3 fruit fly cellular contexts compared by ENCODE assay signal in the genomic region with DNA sequence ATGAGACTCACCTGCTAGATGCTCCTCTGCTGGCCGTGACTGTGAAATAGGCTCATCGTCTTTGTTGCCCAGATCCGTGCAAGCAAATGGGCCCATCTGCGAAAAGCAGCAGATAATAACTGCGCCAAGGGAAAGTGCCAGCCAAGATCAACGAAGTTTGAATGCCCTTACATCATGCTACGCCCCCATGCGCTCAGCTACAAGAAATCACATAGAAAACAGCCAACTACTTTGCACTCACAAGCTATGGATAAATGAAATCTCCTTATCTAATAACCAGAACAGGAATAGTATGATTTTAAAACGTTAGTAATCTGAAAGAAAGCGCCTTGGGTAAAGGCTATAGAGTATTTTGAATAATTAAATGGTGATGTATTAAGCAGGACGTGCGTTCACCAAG.
TF ChIP-seq lines count a peak whose summit lies in the region.

No protein-coding gene starts in this region.

- TF ChIP-seq CTCF in whole organism, embryonic (GFP tag; optimal IDR thresholded peaks at IDR 0.05; lab: Kevin White, UChicago), result no peak

TF ChIP-seq in whole organism, embryonic, 481 proteins besides CTCF, POLR2A, EP300 and RAD21:
- TF ChIP-seq zf30C (GFP tag; optimal IDR thresholded peaks at IDR 0.05; lab: Kevin White, UChicago) (no peak), run (tag; optimal IDR thresholded peaks at IDR 0.05; lab: Kevin White, UChicago) (no peak), Xrp1 (GFP tag; IDR thresholded peaks at IDR 0.05; lab: Robert Waterston, UW) (no peak), Fer1 (GFP tag; optimal IDR thresholded peaks at IDR 0.05; lab: Kevin White, UChicago) (no peak), dmrt99B (tag; optimal IDR thresholded peaks at IDR 0.05; lab: Kevin White, UChicago) (no peak), CG12071 (GFP tag; optimal IDR thresholded peaks at IDR 0.05; lab: Kevin White, UChicago) (no peak), slou (GFP tag; optimal IDR thresholded peaks at IDR 0.05; lab: Kevin White, UChicago) (no peak), slbo (GFP tag; IDR thresholded peaks at IDR 0.05; lab: Robert Waterston, UW) (0 out of 2 replicates have a peak, but pooled peaks have one; percentile 5), D19A (tag; optimal IDR thresholded peaks at IDR 0.05; lab: Kevin White, UChicago) (peak; percentile 79), D (optimal IDR thresholded peaks at IDR 0.05; lab: Kevin White, UChicago) (no peak), D (GFP tag; optimal IDR thresholded peaks at IDR 0.05; lab: Kevin White, UChicago) (no peak), bsh (GFP tag; optimal IDR thresholded peaks at IDR 0.05; lab: Kevin White, UChicago) (no peak), toy (GFP tag; IDR thresholded peaks at IDR 0.05; lab: Robert Waterston, UW) (no peak), tll (GFP tag; optimal IDR thresholded peaks at IDR 0.05; lab: Kevin White, UChicago) (no peak), emc (GFP tag; optimal IDR thresholded peaks at IDR 0.05; lab: Kevin White, UChicago) (peak; percentile 5), Hand (GFP tag; optimal IDR thresholded peaks at IDR 0.05; lab: Kevin White, UChicago) (no peak), ind (GFP tag; optimal IDR thresholded peaks at IDR 0.05; lab: Kevin White, UChicago) (no peak), unc-4 (GFP tag; IDR thresholded peaks at IDR 0.05; lab: Robert Waterston, UW; ENCODE audit: partially characterized antibody) (no peak), Ets65A (GFP tag; lab: Kevin White, UChicago) (peak; percentile 83), CG5180 (GFP tag; optimal IDR thresholded peaks at IDR 0.05; lab: Kevin White, UChicago) (no peak), amos (GFP tag; IDR thresholded peaks at IDR 0.05; lab: Robert Waterston, UW; ENCODE audit: partially characterized antibody) (no peak), Med (GFP tag; lab: Kevin White, UChicago) (no peak)

TF ChIP-seq in whole organism, prepupa, 60 proteins besides CTCF, POLR2A, EP300 and RAD21 (continues in another document):
- TF ChIP-seq CG7368 (GFP tag; optimal IDR thresholded peaks at IDR 0.05; lab: Kevin White, UChicago), result no peak
- TF ChIP-seq Hr4 (GFP tag; optimal IDR thresholded peaks at IDR 0.05; lab: Kevin White, UChicago), result no peak
- no peak for TF ChIP-seq dac (GFP tag; optimal IDR thresholded peaks at IDR 0.05; lab: Kevin White, UChicago)
- TF ChIP-seq Lpt (GFP tag; optimal IDR thresholded peaks at IDR 0.05; lab: Kevin White, UChicago), result no peak
- peak; percentile 36 for TF ChIP-seq CG6792 (GFP tag; optimal IDR thresholded peaks at IDR 0.05; lab: Kevin White, UChicago)
- TF ChIP-seq Sox102F (GFP tag; optimal IDR thresholded peaks at IDR 0.05; lab: Kevin White, UChicago), result no peak
- no peak for TF ChIP-seq OdsH (GFP tag; optimal IDR thresholded peaks at IDR 0.05; lab: Kevin White, UChicago)
- TF ChIP-seq Hr39 (GFP tag; optimal IDR thresholded peaks at IDR 0.05; lab: Kevin White, UChicago), result peak; percentile 29
- TF ChIP-seq fd85E (GFP tag; optimal IDR thresholded peaks at IDR 0.05; lab: Kevin White, UChicago), result no peak
- TF ChIP-seq Sox14 (GFP tag; optimal IDR thresholded peaks at IDR 0.05; lab: Kevin White, UChicago), result peak; percentile 37
- TF ChIP-seq Gug (GFP tag; IDR thresholded peaks at IDR 0.05; lab: Robert Waterston, UW), result no peak
- no peak for TF ChIP-seq fkh (GFP tag; optimal IDR thresholded peaks at IDR 0.05; lab: Kevin White, UChicago)
- no peak for TF ChIP-seq CG15336 (GFP tag; IDR thresholded peaks at IDR 0.05; lab: Robert Waterston, UW)
- TF ChIP-seq CG16779 (tag; optimal IDR thresholded peaks at IDR 0.05; lab: Kevin White, UChicago), result no peak
- TF ChIP-seq svp (GFP tag; lab: Kevin White, UChicago), result peak; percentile 49
- peak; percentile 2 for TF ChIP-seq achi (GFP tag; optimal IDR thresholded peaks at IDR 0.05; lab: Kevin White, UChicago)
- TF ChIP-seq CG4318 (GFP tag; optimal IDR thresholded peaks at IDR 0.05; lab: Kevin White, UChicago), result no peak
- no peak for TF ChIP-seq Smox (GFP tag; optimal IDR thresholded peaks at IDR 0.05; lab: Kevin White, UChicago)
- no peak for TF ChIP-seq Met (GFP tag; optimal IDR thresholded peaks at IDR 0.05; lab: Kevin White, UChicago)
- TF ChIP-seq Hr38 (GFP tag; optimal IDR thresholded peaks at IDR 0.05; lab: Kevin White, UChicago), result no peak
- peak; percentile 18 for TF ChIP-seq CG8319 (GFP tag; optimal IDR thresholded peaks at IDR 0.05; lab: Kevin White, UChicago)
- no peak for TF ChIP-seq vri (GFP tag; optimal IDR thresholded peaks at IDR 0.05; lab: Kevin White, UChicago)
- no peak for TF ChIP-seq pdm3 (GFP tag; optimal IDR thresholded peaks at IDR 0.05; lab: Kevin White, UChicago)
- TF ChIP-seq lz (GFP tag; optimal IDR thresholded peaks at IDR 0.05; lab: Kevin White, UChicago), result peak; percentile 47
- no peak for TF ChIP-seq CG3032 (tag; optimal IDR thresholded peaks at IDR 0.05; lab: Kevin White, UChicago)
- 0 out of 3 replicates have a peak, but pooled peaks have one; percentile 16 for TF ChIP-seq eg (GFP tag; IDR thresholded peaks at IDR 0.05; lab: Robert Waterston, UW)
- TF ChIP-seq CG9139 (GFP tag; optimal IDR thresholded peaks at IDR 0.05; lab: Kevin White, UChicago), result no peak
- TF ChIP-seq CG31627 (GFP tag; optimal IDR thresholded peaks at IDR 0.05; lab: Kevin White, UChicago), result peak; percentile 16
- peak; percentile 48 for TF ChIP-seq topi (GFP tag; optimal IDR thresholded peaks at IDR 0.05; lab: Kevin White, UChicago)
- TF ChIP-seq Eip78C (GFP tag; lab: Kevin White, UChicago), result peak; percentile 85
- TF ChIP-seq Eip93F (GFP tag; optimal IDR thresholded peaks at IDR 0.05; lab: Kevin White, UChicago), result no peak
- TF ChIP-seq CG10669 (GFP tag; optimal IDR thresholded peaks at IDR 0.05; lab: Kevin White, UChicago), result peak; percentile 37
- TF ChIP-seq Ets96B (tag; optimal IDR thresholded peaks at IDR 0.05; lab: Kevin White, UChicago), result peak; percentile 16
- no peak for TF ChIP-seq CG8632 (GFP tag; optimal IDR thresholded peaks at IDR 0.05; lab: Kevin White, UChicago)
- no peak for TF ChIP-seq CG6854 (GFP tag; optimal IDR thresholded peaks at IDR 0.05; lab: Kevin White, UChicago)
- TF ChIP-seq net (GFP tag; optimal IDR thresholded peaks at IDR 0.05; lab: Kevin White, UChicago), result peak; percentile 10

TF ChIP-seq in whole organism, pupa, 21 proteins besides CTCF, POLR2A, EP300 and RAD21:
- TF ChIP-seq CG17806 (tag; optimal IDR thresholded peaks at IDR 0.05; lab: Kevin White, UChicago) (peak; percentile 29), CG10348 (GFP tag; IDR thresholded peaks at IDR 0.05; lab: Robert Waterston, UW) (no peak), CG8301 (tag; optimal IDR thresholded peaks at IDR 0.05; lab: Kevin White, UChicago) (peak; percentile 22), fd96Ca (GFP tag; IDR thresholded peaks at IDR 0.05; lab: Robert Waterston, UW) (no peak), CG8159 (tag; optimal IDR thresholded peaks at IDR 0.05; lab: Kevin White, UChicago) (peak; percentile 50), CG9948 (tag; optimal IDR thresholded peaks at IDR 0.05; lab: Kevin White, UChicago) (peak; percentile 18), CG15710 (tag; optimal IDR thresholded peaks at IDR 0.05; lab: Kevin White, UChicago) (peak; percentile 24), CG4496 (GFP tag; IDR thresholded peaks at IDR 0.05; lab: Robert Waterston, UW) (0 out of 3 replicates have a peak, but pooled peaks have one; percentile 29)
